Worm (Caenorhabditis elegans) whole organism, early embryonic: ENCODE measurements around the gene kcnl-4.

Source experiments
- B0310.2 ChIP-seq: sonication (generic microtip); optimal IDR thresholded peaks from 2 replicates; lab custom pipeline; 2016; ENCODE audit warnings: mild to moderate bottlenecking, missing genetic modification characterization, missing compliant biosample characterization
- F13C5.2 ChIP-seq: sonication (generic microtip); optimal IDR thresholded peaks from 2 replicates; lab custom pipeline; 2017; ENCODE audit warnings: mild to moderate bottlenecking, missing genetic modification characterization, inconsistent platforms, missing compliant biosample characterization
- aly-1 ChIP-seq: sonication (generic microtip); optimal IDR thresholded peaks from 2 replicates; lab custom pipeline; 2016; ENCODE audit warnings: missing genetic modification characterization, missing compliant biosample characterization
- ama-1 ChIP-seq: fragments of 150-350 bp; optimal IDR thresholded peaks from 2 replicates; lab custom pipeline; 2014
- ceh-13 ChIP-seq: fragments of 200-800 bp; sonication (Bioruptor generic); optimal IDR thresholded peaks from 2 replicates; lab custom pipeline; 2018; ENCODE audit warnings: mild to moderate bottlenecking, missing genetic modification characterization, missing compliant biosample characterization
- ceh-36 ChIP-seq: sonication (generic microtip); optimal IDR thresholded peaks from 2 replicates; lab custom pipeline; 2016; ENCODE audit warnings: missing genetic modification characterization, inconsistent platforms, missing compliant biosample characterization
- ets-7 ChIP-seq: sonication (generic microtip); optimal IDR thresholded peaks from 2 replicates; lab custom pipeline; 2016; ENCODE audit warnings: missing genotype, missing genetic modification characterization, missing compliant biosample characterization
- flt-1 ChIP-seq: fragments of 200-800 bp; sonication (Bioruptor generic); IDR thresholded peaks from 2 replicates; pipeline ENCODE4 v1.3.6; 2022; ENCODE audit warnings: missing genetic modification characterization, missing compliant biosample characterization
- hmbx-1 ChIP-seq: sonication (generic microtip); optimal IDR thresholded peaks from 2 replicates; lab custom pipeline; 2016; ENCODE audit warnings: mild to moderate bottlenecking, missing genetic modification characterization, missing compliant biosample characterization
- hmg-4 ChIP-seq: fragments of 200-800 bp; sonication (Bioruptor generic); optimal IDR thresholded peaks from 2 replicates; lab custom pipeline; 2018; ENCODE audit warnings: mild to moderate bottlenecking, missing genetic modification characterization, missing compliant biosample characterization
- hnd-1 ChIP-seq: sonication (generic microtip); optimal IDR thresholded peaks from 2 replicates; lab custom pipeline; 2016; ENCODE audit warnings: missing genetic modification characterization, missing compliant biosample characterization
- pes-1 ChIP-seq: fragments of 200-800 bp; sonication (Bioruptor generic); IDR thresholded peaks from 2 replicates; pipeline ENCODE4 v1.3.6; 2022; ENCODE audit warnings: missing genetic modification reagents, missing genetic modification characterization, missing compliant biosample characterization
- scrt-1 ChIP-seq: fragments of 200-800 bp; sonication (Bioruptor generic); IDR thresholded peaks from 2 replicates; pipeline ENCODE4 v1.3.6; 2022; ENCODE audit warnings: missing genetic modification characterization, missing compliant biosample characterization
- sea-1 ChIP-seq: fragments of 200-800 bp; sonication (Bioruptor generic); conservative IDR thresholded peaks from 2 replicates; pipeline ENCODE4 v1.3.6; 2022; ENCODE audit warnings: missing genetic modification characterization, missing compliant biosample characterization
- tbx-11 ChIP-seq: fragments of 200-800 bp; sonication (Bioruptor generic); IDR thresholded peaks from 2 replicates; pipeline ENCODE4 v1.3.6; 2022; ENCODE audit warnings: missing genetic modification characterization, missing compliant biosample characterization
- tbx-37 ChIP-seq: fragments of 200-800 bp; sonication (Bioruptor generic); conservative IDR thresholded peaks from 2 replicates; pipeline ENCODE4 v1.3.6; 2022; ENCODE audit warnings: missing genetic modification reagents, missing genetic modification characterization, missing compliant biosample characterization
- tra-4 ChIP-seq: sonication (generic microtip); optimal IDR thresholded peaks from 2 replicates; lab custom pipeline; 2017; ENCODE audit warnings: missing genetic modification characterization, missing compliant biosample characterization

Gene kcnl-4

DNA sequence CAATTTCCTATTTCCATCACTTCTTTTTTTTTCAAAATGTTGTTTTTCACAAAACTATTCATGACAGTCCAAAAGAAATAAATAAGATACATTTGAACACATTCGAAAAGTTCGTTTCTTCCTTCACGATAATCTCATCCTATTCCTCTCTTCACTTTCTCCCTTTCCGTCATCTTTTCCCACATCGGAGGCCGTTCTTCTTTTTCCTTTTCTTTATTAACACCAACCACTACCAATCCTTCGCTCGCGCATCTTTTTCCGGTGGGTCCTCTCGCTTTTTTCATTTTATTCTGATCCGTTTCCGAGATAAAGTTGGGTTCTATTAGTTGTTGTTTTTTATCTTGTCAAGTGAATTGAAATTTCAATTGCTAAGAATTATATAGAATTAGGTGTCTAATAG lies 35.4 kb upstream of the kcnl-4 start:
- no peak for TF ChIP-seq scrt-1 (GFP tag; lab: Robert Waterston, UW)
- TF ChIP-seq hmg-4 (GFP tag; lab: Kevin White, UChicago): no peak
- TF ChIP-seq B0310.2: no peak
- TF ChIP-seq sea-1: no peak
- TF ChIP-seq ama-1: no peak
- TF ChIP-seq tbx-37 (GFP tag; lab: Robert Waterston, UW): no peak
- TF ChIP-seq tbx-11 (GFP tag; lab: Robert Waterston, UW): no peak
- no peak for TF ChIP-seq flt-1 (GFP tag; lab: Robert Waterston, UW)
- TF ChIP-seq ets-7 (tag; lab: Kevin White, UChicago): no peak
- no peak for TF ChIP-seq tra-4 (tag; lab: Kevin White, UChicago)
- no peak for TF ChIP-seq F13C5.2
- TF ChIP-seq ceh-13 (GFP tag; lab: Kevin White, UChicago): no peak
- no peak for TF ChIP-seq pes-1 (GFP tag; lab: Robert Waterston, UW)
- TF ChIP-seq aly-1 (tag; lab: Kevin White, UChicago): no peak
- TF ChIP-seq hmbx-1 (tag; lab: Kevin White, UChicago): no peak
- no peak for TF ChIP-seq ceh-36 (tag; lab: Kevin White, UChicago)
- no peak for TF ChIP-seq hnd-1 (tag; lab: Kevin White, UChicago)

DNA sequence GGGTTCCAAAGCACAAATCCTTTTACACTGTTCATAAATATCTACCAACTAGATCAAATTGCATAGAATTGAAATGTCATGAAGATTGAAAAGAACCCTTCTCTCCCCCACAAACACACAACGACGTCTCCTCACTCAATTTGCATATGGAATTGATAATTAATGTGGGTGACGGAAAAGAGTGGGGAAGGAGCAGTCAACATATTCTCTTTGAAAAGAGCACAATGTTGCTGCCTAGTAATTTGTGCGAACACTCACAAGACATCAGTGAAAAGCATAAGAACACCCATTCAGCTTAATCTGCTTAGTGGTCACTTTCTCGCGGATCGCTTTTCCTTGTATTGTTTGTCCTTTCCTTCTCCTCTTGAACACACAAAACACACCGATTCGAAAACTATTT lies 34.5 kb upstream of the kcnl-4 start:
- no peak for TF ChIP-seq ceh-36 (tag; lab: Kevin White, UChicago)
- no peak for TF ChIP-seq scrt-1 (GFP tag; lab: Robert Waterston, UW)
- TF ChIP-seq tbx-11 (GFP tag; lab: Robert Waterston, UW): no peak
- no peak for TF ChIP-seq ets-7 (tag; lab: Kevin White, UChicago)

DNA sequence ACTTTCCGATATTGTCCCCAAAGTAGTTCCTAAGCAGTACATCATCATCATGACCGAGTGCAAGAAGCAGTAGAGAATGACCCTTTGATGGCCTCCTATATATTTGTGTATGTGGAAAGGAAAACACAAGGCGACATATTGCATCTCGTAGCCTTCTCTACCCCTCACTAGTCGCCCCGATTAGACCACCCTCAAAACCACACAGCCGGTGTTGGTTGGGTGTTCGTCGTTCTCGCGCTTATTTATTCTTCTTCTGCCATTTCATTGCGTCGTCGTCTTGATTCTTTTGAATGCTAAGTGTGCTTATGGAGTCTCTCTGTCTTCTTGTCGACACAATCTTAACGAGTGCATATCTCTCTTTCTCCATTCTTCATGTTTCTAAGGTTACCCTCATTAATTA lies 32.7 kb upstream of the kcnl-4 start:
- TF ChIP-seq hmg-4 (GFP tag; lab: Kevin White, UChicago): peak; percentile 80
- TF ChIP-seq scrt-1 (GFP tag; lab: Robert Waterston, UW): no peak
- no peak for TF ChIP-seq sea-1
- no peak for TF ChIP-seq ets-7 (tag; lab: Kevin White, UChicago)
- TF ChIP-seq aly-1 (tag; lab: Kevin White, UChicago): no peak
- TF ChIP-seq pes-1 (GFP tag; lab: Robert Waterston, UW): no peak
- TF ChIP-seq ceh-36 (tag; lab: Kevin White, UChicago): no peak
- no peak for TF ChIP-seq ceh-13 (GFP tag; lab: Kevin White, UChicago)
- TF ChIP-seq B0310.2: no peak
- TF ChIP-seq F13C5.2: peak; percentile 13
- no peak for TF ChIP-seq hnd-1 (tag; lab: Kevin White, UChicago)
- peak; percentile 40; the same call in 1 of the 2 replicates for TF ChIP-seq flt-1 (GFP tag; lab: Robert Waterston, UW)

DNA sequence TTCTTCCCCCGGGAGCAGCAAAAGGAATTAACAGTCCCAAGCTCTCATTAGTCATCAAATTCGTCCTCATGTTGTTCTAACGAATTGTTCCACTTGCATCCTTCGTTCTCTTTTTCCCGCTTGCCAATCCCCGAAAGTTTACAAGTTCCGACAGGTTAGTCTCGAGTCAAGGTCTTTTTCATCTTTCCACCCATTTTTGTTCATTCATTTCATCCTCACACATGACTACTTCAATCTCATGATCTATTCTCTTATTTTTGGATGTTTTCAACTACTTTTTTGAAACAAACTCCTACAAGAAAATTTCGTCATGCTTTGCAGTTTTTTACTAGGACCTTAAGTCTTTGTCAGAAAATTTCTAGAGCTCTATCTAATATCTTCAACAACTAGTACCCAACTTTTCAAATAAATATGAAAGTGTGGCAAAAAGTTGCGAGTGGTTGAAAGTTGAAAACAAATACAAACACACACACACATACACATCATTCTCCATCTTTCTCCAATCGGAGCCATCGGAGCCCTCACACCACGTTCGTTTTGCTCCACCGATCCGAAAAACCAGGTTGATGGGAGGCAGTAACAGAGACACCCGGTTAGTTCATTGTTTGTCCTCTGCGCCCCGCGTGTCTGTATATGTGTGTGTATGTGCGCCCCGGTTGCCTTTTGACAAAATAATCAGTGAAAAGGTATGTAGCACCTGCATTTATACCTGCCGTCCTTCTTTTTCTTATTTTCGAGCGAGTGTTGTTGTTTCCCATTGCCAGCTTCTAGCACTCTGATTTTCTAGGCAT lies 31.6 kb upstream of the kcnl-4 start:
- TF ChIP-seq tra-4 (tag; lab: Kevin White, UChicago): no peak
- no peak for TF ChIP-seq tbx-11 (GFP tag; lab: Robert Waterston, UW)
- no peak for TF ChIP-seq pes-1 (GFP tag; lab: Robert Waterston, UW)
- TF ChIP-seq flt-1 (GFP tag; lab: Robert Waterston, UW): no peak
- TF ChIP-seq hmg-4 (GFP tag; lab: Kevin White, UChicago): no peak
- TF ChIP-seq ama-1: no peak
- TF ChIP-seq hnd-1 (tag; lab: Kevin White, UChicago): no peak
- no peak for TF ChIP-seq sea-1
- TF ChIP-seq ets-7 (tag; lab: Kevin White, UChicago): no peak
- TF ChIP-seq ceh-13 (GFP tag; lab: Kevin White, UChicago): no peak
- TF ChIP-seq tbx-37 (GFP tag; lab: Robert Waterston, UW): no peak
- no peak for TF ChIP-seq scrt-1 (GFP tag; lab: Robert Waterston, UW)
- no peak for TF ChIP-seq hmbx-1 (tag; lab: Kevin White, UChicago)
- TF ChIP-seq B0310.2: no peak
- TF ChIP-seq F13C5.2: no peak
- no peak for TF ChIP-seq aly-1 (tag; lab: Kevin White, UChicago)

DNA sequence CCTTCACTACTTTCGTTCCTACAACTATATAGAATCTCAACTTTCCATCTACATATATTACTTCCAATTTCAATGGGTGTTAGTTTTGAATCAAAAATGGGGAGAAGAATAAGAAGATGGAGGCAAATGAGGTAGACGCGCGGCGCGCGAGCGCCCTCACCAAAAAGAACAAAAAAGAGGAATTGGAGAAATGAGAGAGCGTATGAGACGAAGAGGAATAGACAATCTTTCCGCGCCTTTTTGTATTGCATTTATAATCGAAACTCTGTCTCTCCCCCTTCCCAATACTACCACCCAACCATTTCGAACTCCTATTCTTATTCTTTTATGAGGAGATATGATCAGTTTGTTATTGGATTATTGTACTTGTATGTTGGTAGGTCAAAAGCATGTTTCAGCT lies 30.4 kb upstream of the kcnl-4 start:
- no peak for TF ChIP-seq ets-7 (tag; lab: Kevin White, UChicago)
- no peak for TF ChIP-seq ceh-36 (tag; lab: Kevin White, UChicago)
- no peak for TF ChIP-seq hmg-4 (GFP tag; lab: Kevin White, UChicago)
- TF ChIP-seq B0310.2: no peak
- no peak for TF ChIP-seq ama-1
- TF ChIP-seq tbx-11 (GFP tag; lab: Robert Waterston, UW): no peak
- no peak for TF ChIP-seq scrt-1 (GFP tag; lab: Robert Waterston, UW)

DNA sequence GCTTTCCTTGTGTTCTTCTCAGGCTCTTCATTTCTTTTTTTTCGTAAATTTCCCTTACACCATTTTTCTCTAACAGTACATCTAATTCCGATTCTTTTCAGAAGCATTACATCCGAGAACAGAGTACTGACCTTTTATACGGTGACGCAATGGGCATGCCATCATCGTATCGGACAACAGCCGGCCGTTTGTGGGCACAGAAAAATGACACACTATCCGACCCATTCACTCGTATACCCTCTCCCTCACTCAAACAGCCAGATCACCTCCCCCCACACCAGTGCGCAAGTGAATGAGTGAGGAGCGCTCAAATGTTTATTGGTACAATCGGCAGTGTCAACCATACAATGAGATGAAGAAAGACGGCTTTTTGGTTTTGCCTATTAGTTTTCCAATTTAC lies 29.8 kb upstream of the kcnl-4 start, which contains the start of gene R02D5.24:
Gene R02D5.24 (plus strand): TSS at position 205 of the 400 bp plus-strand sequence.
- TF ChIP-seq ets-7 (tag; lab: Kevin White, UChicago) (no peak), hmbx-1 (tag; lab: Kevin White, UChicago) (no peak), tbx-37 (GFP tag; lab: Robert Waterston, UW) (no peak), F13C5.2 (no peak), tra-4 (tag; lab: Kevin White, UChicago) (no peak), sea-1 (no peak), hnd-1 (tag; lab: Kevin White, UChicago) (no peak), B0310.2 (peak; percentile 1), ceh-36 (tag; lab: Kevin White, UChicago) (no peak), ama-1 (no peak), aly-1 (tag; lab: Kevin White, UChicago) (no peak), hmg-4 (GFP tag; lab: Kevin White, UChicago) (peak; percentile 70), scrt-1 (GFP tag; lab: Robert Waterston, UW) (no peak), ceh-13 (GFP tag; lab: Kevin White, UChicago) (no peak), flt-1 (GFP tag; lab: Robert Waterston, UW) (peak; percentile 28; the same call in 1 of the 2 replicates), pes-1 (GFP tag; lab: Robert Waterston, UW) (no peak), tbx-11 (GFP tag; lab: Robert Waterston, UW) (no peak)

DNA sequence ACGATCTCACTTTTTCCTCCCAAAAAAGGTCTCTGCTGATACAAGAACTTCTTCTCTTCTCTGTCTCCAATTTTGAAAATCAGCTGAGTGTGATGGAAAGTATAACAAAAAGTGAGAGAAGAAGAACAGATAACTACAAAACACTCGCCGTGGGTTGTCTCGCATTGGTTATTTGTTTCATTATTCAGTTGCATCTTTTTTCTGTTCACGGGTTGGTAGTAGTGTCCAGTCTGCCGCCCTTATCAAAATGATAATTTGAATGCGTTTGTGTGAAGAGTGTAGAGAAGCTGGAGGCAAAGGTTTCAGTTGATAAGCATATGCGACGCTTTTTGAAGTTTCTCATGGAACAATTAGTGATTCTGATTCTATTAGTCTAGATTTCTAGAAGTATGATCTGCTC lies 27.8 kb upstream of the kcnl-4 start:
- TF ChIP-seq tbx-37 (GFP tag; lab: Robert Waterston, UW) (no peak), ceh-13 (GFP tag; lab: Kevin White, UChicago) (no peak)
